Fruit fly (Drosophila melanogaster) whole organism, embryonic: ENCODE data around the gene Lerp.

ENCODE experiments used
- Atf6 ChIP-seq: fragments of 200-800 bp; sonication (Bioruptor generic); IDR thresholded peaks from 2 replicates; pipeline ENCODE4 v1.3.6; 2022; ENCODE audit warnings: missing biosample characterization, missing genetic modification characterization
- Awh ChIP-seq: fragments of 200-800 bp; sonication (Bioruptor generic); IDR thresholded peaks from 2 replicates; pipeline ENCODE4, ENCODE4 v1.3.6; 2022; ENCODE audit warnings: missing biosample characterization, missing genetic modification characterization
- C15 ChIP-seq: fragments of 200-800 bp; sonication (Bioruptor generic); IDR thresholded peaks from 3 replicates; pipeline ENCODE4 v1.3.6; 2022; ENCODE audit warnings: missing biosample characterization, missing genetic modification characterization
- CG10274 ChIP-seq: fragments of 200-800 bp; sonication (Bioruptor generic); optimal IDR thresholded peaks from 3 replicates; lab custom pipeline; 2017; ENCODE audit warnings: missing biosample characterization, mild to moderate bottlenecking, missing genetic modification characterization
- CG10462 ChIP-seq: fragments of 200-800 bp; sonication (Bioruptor generic); optimal IDR thresholded peaks from 2 replicates; lab custom pipeline; 2016; ENCODE audit warnings: missing biosample characterization, missing genetic modification characterization
- CG11093 ChIP-seq: fragments of 200-800 bp; sonication (Bioruptor generic); IDR thresholded peaks from 3 replicates; pipeline ENCODE4 v1.3.6; 2022; ENCODE audit warnings: missing biosample characterization, missing genetic modification characterization
- CG11723 ChIP-seq: fragments of 200-800 bp; sonication (Bioruptor generic); optimal IDR thresholded peaks from 2 replicates; lab custom pipeline; 2017; ENCODE audit warnings: missing biosample characterization, mild to moderate bottlenecking, missing genetic modification characterization
- CG12071 ChIP-seq: fragments of 200-800 bp; sonication (Bioruptor generic); optimal IDR thresholded peaks from 3 replicates; lab custom pipeline; 2018; ENCODE audit warnings: missing biosample characterization, mild to moderate bottlenecking, missing genetic modification characterization
- CG12104 ChIP-seq: fragments of 200-800 bp; sonication (Bioruptor generic); optimal IDR thresholded peaks from 3 replicates; lab custom pipeline; 2016; ENCODE audit warnings: missing biosample characterization, missing genetic modification characterization
- CG14965 ChIP-seq: fragments of 200-800 bp; sonication (Bioruptor generic); optimal IDR thresholded peaks from 2 replicates; lab custom pipeline; 2016; ENCODE audit warnings: missing biosample characterization, missing genetic modification characterization, borderline replicate concordance
- CG15269 ChIP-seq: fragments of 200-800 bp; sonication (Bioruptor generic); optimal IDR thresholded peaks from 2 replicates; lab custom pipeline; 2018; ENCODE audit warnings: missing biosample characterization, mild to moderate bottlenecking, missing genetic modification characterization, moderate library complexity
- CG1529 ChIP-seq: fragments of 200-800 bp; sonication (Bioruptor generic); optimal IDR thresholded peaks from 3 replicates; lab custom pipeline; 2018; ENCODE audit warnings: missing biosample characterization, missing genetic modification characterization
- CG17829 ChIP-seq: fragments of 200-800 bp; optimal IDR thresholded peaks from 2 replicates; lab custom pipeline; 2019; ENCODE audit warnings: missing biosample characterization, mild to moderate bottlenecking, missing genetic modification characterization, moderate library complexity
- CG2199 ChIP-seq: fragments of 200-800 bp; sonication (Bioruptor generic); IDR thresholded peaks from 3 replicates; pipeline ENCODE4 v1.3.6; 2022; ENCODE audit warnings: missing biosample characterization, missing genetic modification characterization
- CG2202 ChIP-seq: fragments of 200-800 bp; sonication (Bioruptor generic); optimal IDR thresholded peaks from 2 replicates; lab custom pipeline; 2018; ENCODE audit warnings: missing biosample characterization, mild to moderate bottlenecking, missing genetic modification characterization
- CG2712 ChIP-seq: fragments of 200-800 bp; optimal IDR thresholded peaks from 3 replicates; lab custom pipeline; 2019; ENCODE audit warnings: missing biosample characterization, mild to moderate bottlenecking, missing genetic modification characterization, moderate library complexity
- CG30403 ChIP-seq: fragments of 200-800 bp; sonication (Bioruptor generic); optimal IDR thresholded peaks from 3 replicates; lab custom pipeline; 2016; ENCODE audit warnings: missing biosample characterization, missing genetic modification characterization
- CG32532 ChIP-seq: fragments of 200-800 bp; sonication (Bioruptor generic); IDR thresholded peaks from 2 replicates; pipeline ENCODE4 v1.3.6; 2022; ENCODE audit warnings: missing biosample characterization, missing genetic modification characterization
- CG4854 ChIP-seq: fragments of 200-800 bp; sonication (Bioruptor generic); optimal IDR thresholded peaks from 2 replicates; lab custom pipeline; 2016; ENCODE audit warnings: missing biosample characterization, missing genetic modification characterization, inconsistent platforms
- CG5953 ChIP-seq: fragments of 200-800 bp; sonication (Bioruptor generic); IDR thresholded peaks from 2 replicates; pipeline ENCODE4 v1.3.6; 2022; ENCODE audit warnings: missing biosample characterization, missing genetic modification characterization
- CG6272 ChIP-seq: fragments of 200-800 bp; sonication (Bioruptor generic); IDR thresholded peaks from 2 replicates; pipeline ENCODE4 v1.3.6; 2022; ENCODE audit warnings: missing biosample characterization, missing genetic modification characterization
- CG7963 ChIP-seq: fragments of 200-800 bp; sonication (Bioruptor generic); IDR thresholded peaks from 3 replicates; pipeline ENCODE4 v1.3.6; 2022; ENCODE audit warnings: missing biosample characterization, missing genetic modification characterization; ENCODE audit not compliant: partially characterized antibody
- CG8290 ChIP-seq, 3 experiments: fragments of 200-800 bp; sonication (Bioruptor generic); optimal IDR thresholded peaks; 2 replicates each; lab custom pipeline; 2016 to 2019; ENCODE audit warnings: missing biosample characterization in 3 of 3, missing genetic modification characterization in 3 of 3, mild to moderate bottlenecking in 2 of 3, moderate library complexity in 1 of 3
- CG8478 ChIP-seq: fragments of >200 bp; optimal IDR thresholded peaks from 2 replicates; lab custom pipeline; 2018
- CG9215 ChIP-seq: fragments of 200-800 bp; sonication (Bioruptor generic); IDR thresholded peaks from 2 replicates; pipeline ENCODE4 v1.3.6; 2022; ENCODE audit warnings: missing biosample characterization, missing genetic modification characterization
- D19A ChIP-seq: fragments of 200-800 bp; optimal IDR thresholded peaks from 3 replicates; lab custom pipeline; 2019; ENCODE audit warnings: missing biosample characterization, mild to moderate bottlenecking, missing genetic modification characterization, moderate library complexity
- Dref ChIP-seq: fragments of 200-800 bp; sonication (Bioruptor generic); IDR thresholded peaks from 2 replicates; pipeline ENCODE4 v1.3.6; 2022; ENCODE audit warnings: missing biosample characterization, missing genetic modification characterization
- E2f2 ChIP-seq: fragments of 200-800 bp; sonication (Bioruptor generic); IDR thresholded peaks from 2 replicates; pipeline ENCODE4 v1.3.6; 2022; ENCODE audit warnings: missing biosample characterization, missing genetic modification characterization
- Gug ChIP-seq: fragments of 200-800 bp; sonication (Bioruptor generic); IDR thresholded peaks from 4 replicates; pipeline ENCODE4 v1.3.6; 2022; ENCODE audit warnings: missing biosample characterization, missing genetic modification characterization
- Hmx ChIP-seq: fragments of 200-800 bp; sonication (Bioruptor generic); optimal IDR thresholded peaks from 2 replicates; lab custom pipeline; 2016; ENCODE audit warnings: missing biosample characterization, missing genetic modification characterization
- Lpt ChIP-seq: fragments of >200 bp; optimal IDR thresholded peaks from 2 replicates; lab custom pipeline; 2018; ENCODE audit warnings: missing biosample characterization, missing genetic modification characterization
- MBD-R2 ChIP-seq: fragments of 200-800 bp; sonication (Bioruptor generic); IDR thresholded peaks from 2 replicates; pipeline ENCODE4 v1.3.6; 2022; ENCODE audit warnings: missing biosample characterization, missing genetic modification characterization
- cas ChIP-seq: fragments of 200-800 bp; sonication (Bioruptor generic); IDR thresholded peaks from 2 replicates; pipeline ENCODE4 v1.3.6; 2022; ENCODE audit warnings: missing biosample characterization, missing genetic modification characterization
- cg ChIP-seq: fragments of 200-800 bp; sonication (Bioruptor generic); optimal IDR thresholded peaks from 3 replicates; lab custom pipeline; 2019; ENCODE audit warnings: missing biosample characterization, mild to moderate bottlenecking, missing genetic modification characterization, moderate library complexity
- crol ChIP-seq: fragments of 200-800 bp; sonication (Bioruptor generic); IDR thresholded peaks from 2 replicates; pipeline ENCODE4 v1.3.6; 2022; ENCODE audit warnings: missing biosample characterization, missing genetic modification characterization
- da ChIP-seq: fragments of 200-800 bp; sonication (Bioruptor generic); optimal IDR thresholded peaks from 2 replicates; lab custom pipeline; 2016; ENCODE audit warnings: missing biosample characterization, missing genetic modification characterization
- dimm ChIP-seq: fragments of 200-800 bp; sonication (Bioruptor generic); IDR thresholded peaks from 2 replicates; pipeline ENCODE4 v1.3.6; 2022; ENCODE audit warnings: missing biosample characterization, missing genetic modification characterization
- h ChIP-seq: fragments of >200 bp; optimal IDR thresholded peaks from 2 replicates; lab custom pipeline; 2017
- jumu ChIP-seq: fragments of 200-800 bp; sonication (Bioruptor generic); optimal IDR thresholded peaks from 3 replicates; lab custom pipeline; 2016; ENCODE audit warnings: missing biosample characterization, missing genetic modification characterization
- klu ChIP-seq: fragments of 200-800 bp; sonication (Bioruptor generic); IDR thresholded peaks from 2 replicates; pipeline ENCODE4 v1.3.6; 2022; ENCODE audit warnings: missing biosample characterization, missing genetic modification characterization
- nerfin-1 ChIP-seq: fragments of 200-800 bp; sonication (Bioruptor generic); optimal IDR thresholded peaks from 3 replicates; lab custom pipeline; 2019; ENCODE audit warnings: missing biosample characterization, mild to moderate bottlenecking, missing genetic modification characterization, moderate library complexity
- oc ChIP-seq: fragments of 200-800 bp; sonication (Bioruptor generic); optimal IDR thresholded peaks from 2 replicates; lab custom pipeline; 2018; ENCODE audit warnings: missing biosample characterization, mild to moderate bottlenecking, missing genetic modification characterization, moderate library complexity
- phol ChIP-seq: fragments of 200-800 bp; sonication (Bioruptor generic); optimal IDR thresholded peaks from 3 replicates; lab custom pipeline; 2018; ENCODE audit warnings: missing biosample characterization, mild to moderate bottlenecking, missing genetic modification characterization, moderate library complexity
- pzg ChIP-seq: fragments of 200-800 bp; sonication (Bioruptor generic); optimal IDR thresholded peaks from 3 replicates; lab custom pipeline; 2018; ENCODE audit warnings: missing biosample characterization, mild to moderate bottlenecking, missing genetic modification characterization, moderate library complexity
- ranshi ChIP-seq: fragments of 200-800 bp; sonication (Bioruptor generic); IDR thresholded peaks from 2 replicates; pipeline ENCODE4 v1.3.6; 2022; ENCODE audit warnings: missing biosample characterization, missing genetic modification characterization
- row ChIP-seq: fragments of 200-800 bp; sonication (Bioruptor generic); IDR thresholded peaks from 3 replicates; pipeline ENCODE4 v1.3.6; 2022; ENCODE audit warnings: missing biosample characterization, missing genetic modification characterization
- salm ChIP-seq: fragments of 200-800 bp; sonication (Bioruptor generic); optimal IDR thresholded peaks from 2 replicates; lab custom pipeline; 2018; ENCODE audit warnings: missing biosample characterization, mild to moderate bottlenecking, missing genetic modification characterization
- seq ChIP-seq: fragments of 200-800 bp; sonication (Bioruptor generic); IDR thresholded peaks from 2 replicates; pipeline ENCODE4 v1.3.6; 2022; ENCODE audit warnings: missing biosample characterization, missing genetic modification characterization
- shn ChIP-seq: fragments of 200-800 bp; sonication (Bioruptor generic); optimal IDR thresholded peaks from 3 replicates; lab custom pipeline; 2016; ENCODE audit warnings: missing biosample characterization, missing genetic modification characterization
- sim ChIP-seq: fragments of 200-800 bp; sonication (Bioruptor generic); IDR thresholded peaks from 2 replicates; pipeline ENCODE4 v1.3.6; 2022; ENCODE audit warnings: missing biosample characterization, missing genetic modification characterization
- tap ChIP-seq: fragments of 200-800 bp; optimal IDR thresholded peaks from 3 replicates; lab custom pipeline; 2019; ENCODE audit warnings: missing biosample characterization, mild to moderate bottlenecking, missing genetic modification characterization, moderate library complexity
- tgo ChIP-seq: fragments of 200-800 bp; sonication (Bioruptor generic); IDR thresholded peaks from 3 replicates; pipeline ENCODE4 v1.3.6; 2022; ENCODE audit warnings: missing biosample characterization, missing genetic modification characterization
- yki ChIP-seq: fragments of >200 bp; optimal IDR thresholded peaks from 3 replicates; lab custom pipeline; 2018

Lerp gene

DNA sequence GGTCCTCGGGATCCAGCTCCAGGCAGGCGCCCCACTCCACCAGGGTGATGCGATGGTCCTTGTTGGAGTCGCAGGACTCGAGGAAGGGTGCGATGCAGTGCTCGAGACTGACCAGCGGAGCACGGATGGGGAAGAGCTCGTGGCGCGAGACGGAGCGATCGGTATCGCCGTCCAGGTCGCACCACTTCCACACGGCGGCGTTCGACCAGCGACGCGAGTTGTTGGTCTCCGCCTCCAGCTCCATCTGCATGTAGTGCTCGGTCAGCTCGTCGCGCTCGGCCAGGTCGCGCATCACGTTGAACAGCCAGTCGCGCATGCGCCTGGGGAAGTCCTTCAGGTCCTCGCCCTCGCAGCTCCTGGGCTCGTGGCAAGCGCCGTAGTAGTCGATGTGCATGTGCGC, 6.5 kb upstream of the Lerp start (continued):
- peak; percentile 5; the same call in 1 of the 2 replicates for TF ChIP-seq cas (GFP tag; lab: Robert Waterston, UW)
- TF ChIP-seq Awh (GFP tag; lab: Robert Waterston, UW): no peak
- 0 out of 2 replicates have a peak, but pooled peaks have one; percentile 19 for TF ChIP-seq Dref (GFP tag; lab: Robert Waterston, UW)
- no peak for TF ChIP-seq CG12104
- TF ChIP-seq CG15269 (tag; lab: Kevin White, UChicago): no peak
- 0 out of 2 replicates have a peak, but pooled peaks have one; percentile 12 for TF ChIP-seq ranshi (GFP tag; lab: Robert Waterston, UW)
- TF ChIP-seq CG6272: no peak
- TF ChIP-seq CG12071 (GFP tag; lab: Kevin White, UChicago): no peak
- no peak for TF ChIP-seq crol
- TF ChIP-seq salm (tag; lab: Kevin White, UChicago): no peak
- TF ChIP-seq CG4854 (GFP tag; lab: Kevin White, UChicago): no peak
- no peak for TF ChIP-seq sim
- no peak for TF ChIP-seq CG10462 (GFP tag; lab: Kevin White, UChicago)
- no peak for TF ChIP-seq da (GFP tag; lab: Kevin White, UChicago)
- no peak for TF ChIP-seq CG30403 (GFP tag; lab: Kevin White, UChicago)
- TF ChIP-seq CG8478 (lab: Kevin White, UChicago): peak; percentile 81
- TF ChIP-seq shn: no peak
- TF ChIP-seq CG5953 (GFP tag; lab: Robert Waterston, UW): no peak
- TF ChIP-seq CG2712 (tag; lab: Kevin White, UChicago): no peak
- no peak for TF ChIP-seq CG14965 (GFP tag; lab: Kevin White, UChicago)
- no peak for TF ChIP-seq yki
- TF ChIP-seq cg (GFP tag; lab: Kevin White, UChicago): no peak
- no peak for TF ChIP-seq pzg (GFP tag; lab: Kevin White, UChicago)
- no peak for TF ChIP-seq CG10274 (GFP tag; lab: Kevin White, UChicago)
- no peak for TF ChIP-seq dimm (GFP tag; lab: Robert Waterston, UW)
- no peak for TF ChIP-seq row (GFP tag; lab: Robert Waterston, UW)
- 0 out of 3 replicates have a peak, but pooled peaks have one; percentile 53 for TF ChIP-seq CG2199 (GFP tag; lab: Robert Waterston, UW)
- no peak for TF ChIP-seq tgo (GFP tag; lab: Robert Waterston, UW)
- no peak for TF ChIP-seq Gug
- TF ChIP-seq phol: no peak
- TF ChIP-seq Lpt (GFP tag; lab: Kevin White, UChicago): no peak
- no peak for TF ChIP-seq klu (GFP tag; lab: Robert Waterston, UW)
- TF ChIP-seq CG9215 (GFP tag; lab: Robert Waterston, UW): no peak
- TF ChIP-seq CG1529 (GFP tag; lab: Kevin White, UChicago): no peak
- 0 out of 3 replicates have a peak, but pooled peaks have one; percentile 16 for TF ChIP-seq CG11093 (GFP tag; lab: Robert Waterston, UW)
- TF ChIP-seq D19A (tag; lab: Kevin White, UChicago): no peak

DNA sequence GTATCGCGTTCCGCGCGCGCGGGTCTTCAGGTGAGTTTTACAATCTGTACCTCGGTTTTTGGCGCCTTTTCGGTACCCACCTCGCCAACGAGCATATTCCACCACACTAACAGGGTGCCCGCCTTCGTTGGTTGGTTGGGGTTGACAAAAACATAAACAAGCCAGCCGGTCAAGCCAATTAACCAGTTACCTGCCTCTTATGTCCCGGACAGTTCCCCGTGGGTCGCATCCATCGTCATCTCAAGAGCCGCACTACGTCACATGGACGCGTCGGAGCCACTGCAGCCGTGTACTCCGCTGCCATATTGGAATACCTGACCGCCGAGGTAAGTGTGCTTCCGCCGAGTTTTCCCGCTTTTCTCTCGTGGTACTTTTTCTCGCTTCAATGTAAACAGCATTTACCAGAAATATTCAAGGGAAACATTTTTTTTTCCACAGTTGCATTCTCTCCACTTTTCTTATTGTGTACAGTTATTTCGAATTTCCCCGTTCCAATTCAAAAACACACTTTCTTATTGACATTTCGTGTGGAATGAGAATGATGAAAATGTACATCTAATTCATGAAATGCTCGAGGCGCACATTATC, 4.6 kb upstream of the Lerp start:
- TF ChIP-seq CG8290 (GFP tag; optimal IDR thresholded peaks at IDR 0.05; lab: Kevin White, UChicago): no peak
- peak in 1 of 2 experiments; percentile 35 for TF ChIP-seq CG8290 (tag; optimal IDR thresholded peaks at IDR 0.05; lab: Kevin White, UChicago)
- TF ChIP-seq oc (tag; lab: Kevin White, UChicago): no peak
- no peak for TF ChIP-seq CG11723 (GFP tag; lab: Kevin White, UChicago)
- TF ChIP-seq Hmx (GFP tag; lab: Kevin White, UChicago): peak; percentile 8
- TF ChIP-seq seq (GFP tag; lab: Robert Waterston, UW): peak; percentile 37; the same call in 1 of the 2 replicates
- peak; percentile 16; the same call in 1 of the 2 replicates for TF ChIP-seq CG32532 (GFP tag; lab: Robert Waterston, UW)
- TF ChIP-seq CG2202 (tag; lab: Kevin White, UChicago): no peak
- no peak for TF ChIP-seq CG7963 (GFP tag; lab: Robert Waterston, UW)
- 0 out of 2 replicates have a peak, but pooled peaks have one; percentile 35 for TF ChIP-seq Atf6 (GFP tag; lab: Robert Waterston, UW)
- TF ChIP-seq tap: no peak
- TF ChIP-seq MBD-R2: no peak; the same call in 1 of the 2 replicates
- TF ChIP-seq h (lab: Kevin White, UChicago): no peak
- peak; percentile 69 for TF ChIP-seq nerfin-1 (tag; lab: Kevin White, UChicago)
- TF ChIP-seq jumu: peak; percentile 33
- peak; percentile 61 for TF ChIP-seq E2f2 (GFP tag; lab: Robert Waterston, UW)
- TF ChIP-seq CG5953 (GFP tag; lab: Robert Waterston, UW): peak; percentile 42; the same call in 1 of the 2 replicates
- peak; percentile 16 for TF ChIP-seq CG17829 (tag; lab: Kevin White, UChicago)
- TF ChIP-seq C15: no peak
